Worm (Caenorhabditis elegans) whole organism, L4 larva: ENCODE data around the gene sru-24.

Source experiments
- ama-1 ChIP-seq: fragments of 150-350 bp; optimal IDR thresholded peaks from 2 replicates; lab custom pipeline; 2014; ENCODE audit warnings: inconsistent platforms, mixed read lengths
- lsy-2 ChIP-seq, 2 experiments: fragments of 150-350 bp in 1 of 2; sonication (generic microtip) in 1 of 2; optimal IDR thresholded peaks; 2 replicates each; lab custom pipeline; 2014 to 2017; ENCODE audit warnings: missing biosample characterization in 2 of 2, missing genetic modification characterization in 2 of 2
- spr-3 ChIP-seq: fragments of 200-800 bp; sonication (Bioruptor generic); optimal IDR thresholded peaks from 2 replicates; lab custom pipeline; 2018; ENCODE audit warnings: mild to moderate bottlenecking, missing genetic modification characterization, missing compliant biosample characterization

DNA sequence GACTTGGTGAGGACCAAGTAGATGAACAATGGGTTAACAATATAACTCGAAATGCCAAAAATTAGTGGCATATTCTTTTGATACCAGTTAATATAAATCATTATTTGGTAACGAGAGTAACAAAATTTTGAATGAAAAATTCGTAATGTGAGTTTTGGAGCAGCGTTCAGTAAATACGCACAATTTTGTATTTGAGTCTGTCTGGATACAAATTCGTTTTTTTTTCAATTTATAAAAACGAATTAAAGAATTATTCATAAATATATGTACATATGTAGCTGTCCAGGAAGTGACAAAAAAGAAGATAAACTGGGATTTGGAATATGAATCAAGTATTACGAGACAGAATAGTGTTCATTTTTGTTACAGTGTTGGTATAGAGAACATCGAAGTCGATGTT lies 18.3 kb downstream of the sru-24 start, which contains the start of gene srj-5:
- no peak for TF ChIP-seq lsy-2 (tag; optimal IDR thresholded peaks at IDR 0.05; lab: Kevin White, UChicago)
- no peak for TF ChIP-seq ama-1
- no peak for TF ChIP-seq spr-3 (GFP tag; lab: Kevin White, UChicago)
